Worm (Caenorhabditis elegans) whole organism, L2 larva: ENCODE measurements around the gene R102.1.

Source experiments
- ZK546.5 ChIP-seq: sonication (generic microtip); optimal IDR thresholded peaks from 2 replicates; lab custom pipeline; 2017; ENCODE audit warnings: missing biosample characterization, missing genetic modification characterization
- aly-2 ChIP-seq: fragments of 150-350 bp; optimal IDR thresholded peaks from 2 replicates; lab custom pipeline; 2014; ENCODE audit warnings: missing biosample characterization, missing genetic modification characterization
- blmp-1 ChIP-seq: sonication (generic microtip); optimal IDR thresholded peaks from 2 replicates; lab custom pipeline; 2017; ENCODE audit warnings: missing genetic modification characterization, mild to moderate bottlenecking, missing compliant biosample characterization, antibody characterized with exemption, moderate library complexity; ENCODE audit not compliant: insufficient read depth
- ceh-82 ChIP-seq: fragments of 150-350 bp; optimal IDR thresholded peaks from 2 replicates; lab custom pipeline; 2014; ENCODE audit warnings: missing biosample characterization, missing genetic modification characterization
- egl-27 ChIP-seq: sonication (generic microtip); optimal IDR thresholded peaks from 3 replicates; lab custom pipeline; 2017; ENCODE audit warnings: missing biosample characterization, missing genetic modification reagents, missing genetic modification characterization
- elt-3 ChIP-seq: sonication (generic microtip); optimal IDR thresholded peaks from 2 replicates; lab custom pipeline; 2017; ENCODE audit warnings: missing biosample characterization, missing genetic modification characterization
- lin-13 ChIP-seq: fragments of 150-350 bp; optimal IDR thresholded peaks from 2 replicates; lab custom pipeline; 2014; ENCODE audit warnings: missing biosample characterization, missing genetic modification reagents, missing genetic modification characterization
- mab-5 ChIP-seq: fragments of 150-350 bp; optimal IDR thresholded peaks from 2 replicates; lab custom pipeline; 2014; ENCODE audit warnings: missing biosample characterization, missing genetic modification characterization
- nhr-11 ChIP-seq: fragments of 150-350 bp; optimal IDR thresholded peaks from 2 replicates; lab custom pipeline; 2014; ENCODE audit warnings: missing biosample characterization, missing genetic modification characterization
- nhr-237 ChIP-seq: fragments of 150-350 bp; optimal IDR thresholded peaks from 2 replicates; lab custom pipeline; 2014; ENCODE audit warnings: missing biosample characterization, missing genetic modification characterization
- snpc-4 ChIP-seq: fragments of 150-350 bp; optimal IDR thresholded peaks from 2 replicates; lab custom pipeline; 2014; ENCODE audit warnings: missing biosample characterization, missing genetic modification characterization
- unc-39 ChIP-seq: fragments of 150-350 bp; optimal IDR thresholded peaks from 2 replicates; lab custom pipeline; 2014; ENCODE audit warnings: missing biosample characterization, missing genetic modification characterization
- unc-55 ChIP-seq: fragments of 150-350 bp; sonication (generic microtip); optimal IDR thresholded peaks from 3 replicates; lab custom pipeline; 2014; ENCODE audit warnings: missing biosample characterization, missing genetic modification reagents, missing genetic modification characterization

DNA sequence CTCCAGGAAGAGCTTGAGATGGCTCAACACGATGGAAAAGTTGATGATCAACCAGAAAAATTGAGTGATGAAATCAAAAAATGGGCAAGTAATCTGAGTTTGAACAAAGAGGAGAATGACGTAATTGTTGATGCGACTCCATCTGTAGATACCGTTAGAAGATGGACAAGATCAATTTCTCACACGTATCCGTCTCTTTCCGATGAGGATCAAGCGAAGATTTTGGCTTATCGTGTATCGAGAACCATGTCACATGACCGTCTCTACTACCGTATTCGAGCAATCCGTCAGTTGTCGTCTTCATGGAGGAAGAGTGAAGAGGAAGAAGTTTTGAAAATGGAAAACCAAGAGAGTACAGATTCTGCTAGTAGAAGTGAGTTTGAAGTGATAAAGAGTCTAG is 32.2 kb downstream of the R102.1 start:
- no peak for TF ChIP-seq ceh-82 (tag; lab: Kevin White, UChicago)
- TF ChIP-seq egl-27 (tag; lab: Kevin White, UChicago) = no peak
- no peak for TF ChIP-seq nhr-237 (tag; lab: Kevin White, UChicago)
- TF ChIP-seq unc-55 (GFP tag; lab: Kevin White, UChicago) = no peak
- no peak for TF ChIP-seq blmp-1 (tag; lab: Kevin White, UChicago)
- TF ChIP-seq aly-2 (tag; lab: Kevin White, UChicago) = no peak
- no peak for TF ChIP-seq mab-5 (tag; lab: Kevin White, UChicago)
- no peak for TF ChIP-seq nhr-11
- no peak for TF ChIP-seq lin-13 (GFP tag; lab: Kevin White, UChicago)
- no peak for TF ChIP-seq elt-3 (tag; lab: Kevin White, UChicago)
- TF ChIP-seq snpc-4 = no peak
- TF ChIP-seq unc-39 (tag; lab: Kevin White, UChicago) = no peak
- no peak for TF ChIP-seq ZK546.5 (tag; lab: Kevin White, UChicago)
